Fruit fly (Drosophila melanogaster) whole organism, embryonic: ENCODE data around the gene CG13622.
A peak's percentile ranks its signal among the peaks of the same experiment; 100 is the strongest.

ENCODE experiments used
- Ada2b ChIP-seq: fragments of 200-800 bp; sonication (Bioruptor generic); IDR thresholded peaks from 2 replicates; pipeline ENCODE4 v1.3.6; 2022; ENCODE audit warnings: missing biosample characterization, missing genetic modification characterization
- BtbVII ChIP-seq: fragments of 200-800 bp; sonication (Bioruptor generic); optimal IDR thresholded peaks from 3 replicates; lab custom pipeline; 2017; ENCODE audit warnings: missing biosample characterization, mild to moderate bottlenecking, missing genetic modification characterization
- CG10959 ChIP-seq: fragments of 200-800 bp; sonication (Bioruptor generic); IDR thresholded peaks from 2 replicates; pipeline ENCODE4 v1.3.6; 2022; ENCODE audit warnings: missing biosample characterization, missing genetic modification characterization
- CG11398 ChIP-seq: fragments of 200-800 bp; sonication (Bioruptor generic); optimal IDR thresholded peaks from 2 replicates; lab custom pipeline; 2016; ENCODE audit warnings: missing biosample characterization, missing genetic modification characterization
- CG12104 ChIP-seq: fragments of 200-800 bp; sonication (Bioruptor generic); optimal IDR thresholded peaks from 3 replicates; lab custom pipeline; 2016; ENCODE audit warnings: missing biosample characterization, missing genetic modification characterization
- CG12942 ChIP-seq: fragments of 200-800 bp; sonication (Bioruptor generic); optimal IDR thresholded peaks from 3 replicates; lab custom pipeline; 2016; ENCODE audit warnings: missing biosample characterization, missing genetic modification characterization
- CG14667 ChIP-seq: fragments of 200-800 bp; sonication (Bioruptor generic); IDR thresholded peaks from 2 replicates; pipeline ENCODE4 v1.3.6; 2022; ENCODE audit warnings: missing biosample characterization, missing genetic modification characterization
- CG17912 ChIP-seq: fragments of 200-800 bp; sonication (Bioruptor generic); optimal IDR thresholded peaks from 2 replicates; lab custom pipeline; 2018; ENCODE audit warnings: missing biosample characterization, mild to moderate bottlenecking, missing genetic modification characterization
- CG1792 ChIP-seq: fragments of 200-800 bp; sonication (Bioruptor generic); optimal IDR thresholded peaks from 2 replicates; lab custom pipeline; 2016; ENCODE audit warnings: missing biosample characterization, missing genetic modification characterization
- CG18599 ChIP-seq: fragments of 200-800 bp; sonication (Bioruptor generic); optimal IDR thresholded peaks from 3 replicates; lab custom pipeline; 2017; ENCODE audit warnings: missing biosample characterization, missing genetic modification characterization, mild to moderate bottlenecking, moderate library complexity, missing genetic modification reagents
- CG3065 ChIP-seq: fragments of 200-800 bp; sonication (Bioruptor generic); optimal IDR thresholded peaks from 2 replicates; lab custom pipeline; 2016; ENCODE audit warnings: missing biosample characterization, missing genetic modification characterization
- CG31224 ChIP-seq: fragments of 200-800 bp; sonication (Bioruptor generic); IDR thresholded peaks from 2 replicates; pipeline ENCODE4 v1.3.6; 2022; ENCODE audit warnings: missing biosample characterization, missing genetic modification characterization
- CG31441 ChIP-seq: fragments of 200-800 bp; sonication (Bioruptor generic); IDR thresholded peaks from 2 replicates; pipeline ENCODE4 v1.3.6; 2022; ENCODE audit warnings: missing biosample characterization, missing genetic modification characterization
- CG3726 ChIP-seq: fragments of 200-800 bp; sonication (Bioruptor generic); IDR thresholded peaks from 3 replicates; pipeline ENCODE4, ENCODE4 v1.3.6; 2022; ENCODE audit warnings: missing biosample characterization, missing genetic modification characterization
- CG4282 ChIP-seq: fragments of 200-800 bp; sonication (Bioruptor generic); optimal IDR thresholded peaks from 2 replicates; lab custom pipeline; 2016; ENCODE audit warnings: missing biosample characterization, missing genetic modification characterization
- CG5180 ChIP-seq: fragments of 200-800 bp; sonication (Bioruptor generic); optimal IDR thresholded peaks from 3 replicates; lab custom pipeline; 2017; ENCODE audit warnings: missing biosample characterization, missing genetic modification characterization, mild to moderate bottlenecking, moderate library complexity, missing genetic modification reagents
- CG6654 ChIP-seq: fragments of 200-800 bp; sonication (Bioruptor generic); optimal IDR thresholded peaks from 2 replicates; lab custom pipeline; 2017; ENCODE audit warnings: missing biosample characterization, mild to moderate bottlenecking, missing genetic modification characterization
- CG7556 ChIP-seq: fragments of 200-800 bp; sonication (Bioruptor generic); optimal IDR thresholded peaks from 2 replicates; lab custom pipeline; 2017; ENCODE audit warnings: missing biosample characterization, mild to moderate bottlenecking, missing genetic modification characterization
- CG7987 ChIP-seq: fragments of 200-800 bp; sonication (Bioruptor generic); optimal IDR thresholded peaks from 2 replicates; lab custom pipeline; 2018; ENCODE audit warnings: missing biosample characterization, mild to moderate bottlenecking, missing genetic modification characterization, moderate library complexity
- CG8944 ChIP-seq: fragments of 200-800 bp; sonication (Bioruptor generic); optimal IDR thresholded peaks from 3 replicates; lab custom pipeline; 2016; ENCODE audit warnings: missing biosample characterization, missing genetic modification characterization
- D19A ChIP-seq: fragments of 200-800 bp; optimal IDR thresholded peaks from 3 replicates; lab custom pipeline; 2019; ENCODE audit warnings: missing biosample characterization, mild to moderate bottlenecking, missing genetic modification characterization, moderate library complexity
- Ets97D ChIP-seq: fragments of 200-800 bp; sonication (Bioruptor generic); optimal IDR thresholded peaks from 3 replicates; lab custom pipeline; 2016; ENCODE audit warnings: missing biosample characterization, missing genetic modification characterization
- Gsc ChIP-seq: fragments of 200-800 bp; sonication (Bioruptor generic); IDR thresholded peaks from 2 replicates; pipeline ENCODE4 v1.3.6; 2022; ENCODE audit warnings: missing biosample characterization, missing genetic modification characterization
- Hr39 ChIP-seq: fragments of >200 bp; optimal IDR thresholded peaks from 2 replicates; lab custom pipeline; 2017
- Lpt ChIP-seq: fragments of >200 bp; optimal IDR thresholded peaks from 2 replicates; lab custom pipeline; 2018; ENCODE audit warnings: missing biosample characterization, missing genetic modification characterization
- Meics ChIP-seq: fragments of 200-800 bp; sonication (Bioruptor generic); optimal IDR thresholded peaks from 2 replicates; lab custom pipeline; 2017; ENCODE audit warnings: missing biosample characterization, mild to moderate bottlenecking, missing genetic modification characterization
- NC2β ChIP-seq: fragments of 200-800 bp; sonication (Bioruptor generic); optimal IDR thresholded peaks from 2 replicates; lab custom pipeline; 2016; ENCODE audit warnings: missing biosample characterization, missing genetic modification characterization
- Neu2 ChIP-seq: fragments of 200-800 bp; sonication (Bioruptor generic); optimal IDR thresholded peaks from 3 replicates; lab custom pipeline; 2016; ENCODE audit warnings: missing biosample characterization, missing genetic modification characterization, borderline replicate concordance
- Optix ChIP-seq: fragments of 200-800 bp; sonication (Bioruptor generic); IDR thresholded peaks from 3 replicates; pipeline ENCODE4 v1.3.6; 2022; ENCODE audit warnings: missing biosample characterization, missing genetic modification characterization
- Six4 ChIP-seq: fragments of 200-800 bp; sonication (Bioruptor generic); optimal IDR thresholded peaks from 2 replicates; lab custom pipeline; 2016; ENCODE audit warnings: missing biosample characterization, missing genetic modification characterization
- Sry-β ChIP-seq: fragments of 200-800 bp; sonication (Bioruptor generic); optimal IDR thresholded peaks from 2 replicates; lab custom pipeline; 2018; ENCODE audit warnings: missing biosample characterization, mild to moderate bottlenecking, missing genetic modification characterization, moderate library complexity
- Vsx1 ChIP-seq: fragments of 200-800 bp; sonication (Bioruptor generic); optimal IDR thresholded peaks from 2 replicates; lab custom pipeline; 2017; ENCODE audit warnings: missing biosample characterization, mild to moderate bottlenecking, missing genetic modification characterization, missing genetic modification reagents
- br ChIP-seq: fragments of >200 bp; optimal IDR thresholded peaks from 2 replicates; lab custom pipeline; 2017
- crol ChIP-seq: fragments of 200-800 bp; sonication (Bioruptor generic); IDR thresholded peaks from 2 replicates; pipeline ENCODE4 v1.3.6; 2022; ENCODE audit warnings: missing biosample characterization, missing genetic modification characterization
- dm ChIP-seq: fragments of 200-800 bp; sonication (Bioruptor generic); optimal IDR thresholded peaks from 3 replicates; lab custom pipeline; 2016; ENCODE audit warnings: missing biosample characterization, missing genetic modification characterization
- dpn ChIP-seq, 2 experiments: fragments of 200-800 bp; sonication (Bioruptor generic); optimal IDR thresholded peaks; 3 replicates each; lab custom pipeline; 2016; ENCODE audit warnings: missing biosample characterization in 2 of 2, missing genetic modification characterization in 2 of 2
- eyg ChIP-seq: fragments of 200-800 bp; sonication (Bioruptor generic); optimal IDR thresholded peaks from 3 replicates; lab custom pipeline; 2016; ENCODE audit warnings: missing biosample characterization, missing genetic modification characterization
- gem ChIP-seq: fragments of 200-800 bp; sonication (Bioruptor generic); optimal IDR thresholded peaks from 2 replicates; lab custom pipeline; 2019; ENCODE audit warnings: missing biosample characterization, mild to moderate bottlenecking, missing genetic modification characterization, moderate library complexity
- jumu ChIP-seq: fragments of 200-800 bp; sonication (Bioruptor generic); optimal IDR thresholded peaks from 3 replicates; lab custom pipeline; 2016; ENCODE audit warnings: missing biosample characterization, missing genetic modification characterization
- lab ChIP-seq: fragments of 200-800 bp; sonication (Bioruptor generic); optimal IDR thresholded peaks from 3 replicates; lab custom pipeline; 2017; ENCODE audit warnings: missing biosample characterization, missing genetic modification characterization, mild to moderate bottlenecking, moderate library complexity, missing genetic modification reagents
- nerfin-2 ChIP-seq: fragments of 200-800 bp; sonication (Bioruptor generic); IDR thresholded peaks from 2 replicates; pipeline ENCODE4 v1.3.6; 2022; ENCODE audit warnings: missing biosample characterization, missing genetic modification characterization; ENCODE audit not compliant: partially characterized antibody
- oc ChIP-seq: fragments of 200-800 bp; sonication (Bioruptor generic); optimal IDR thresholded peaks from 2 replicates; lab custom pipeline; 2018; ENCODE audit warnings: missing biosample characterization, mild to moderate bottlenecking, missing genetic modification characterization, moderate library complexity
- p53 ChIP-seq: fragments of 200-800 bp; sonication (Bioruptor generic); optimal IDR thresholded peaks from 2 replicates; lab custom pipeline; 2016; ENCODE audit warnings: missing biosample characterization, missing genetic modification characterization
- peb ChIP-seq: fragments of 200-800 bp; sonication (Bioruptor generic); IDR thresholded peaks from 2 replicates; pipeline ENCODE4 v1.3.6; 2022; ENCODE audit warnings: missing biosample characterization, missing genetic modification characterization
- pita ChIP-seq: fragments of 200-800 bp; sonication (Bioruptor generic); optimal IDR thresholded peaks from 2 replicates; lab custom pipeline; 2017; ENCODE audit warnings: missing biosample characterization, mild to moderate bottlenecking, missing genetic modification characterization
- pum ChIP-seq: fragments of 200-800 bp; sonication (Bioruptor generic); optimal IDR thresholded peaks from 2 replicates; lab custom pipeline; 2016; ENCODE audit warnings: missing biosample characterization, missing genetic modification characterization
- repo ChIP-seq: fragments of 200-800 bp; sonication (Bioruptor generic); optimal IDR thresholded peaks from 2 replicates; lab custom pipeline; 2016; ENCODE audit warnings: missing biosample characterization, missing genetic modification characterization
- salm ChIP-seq: fragments of 200-800 bp; sonication (Bioruptor generic); optimal IDR thresholded peaks from 2 replicates; lab custom pipeline; 2018; ENCODE audit warnings: missing biosample characterization, mild to moderate bottlenecking, missing genetic modification characterization
- sim ChIP-seq: fragments of 200-800 bp; sonication (Bioruptor generic); IDR thresholded peaks from 2 replicates; pipeline ENCODE4 v1.3.6; 2022; ENCODE audit warnings: missing biosample characterization, missing genetic modification characterization
- slp2 ChIP-seq: fragments of 200-800 bp; sonication (Bioruptor generic); optimal IDR thresholded peaks from 2 replicates; lab custom pipeline; 2016; ENCODE audit warnings: missing biosample characterization, missing genetic modification characterization
- tna ChIP-seq: fragments of 200-800 bp; sonication (Bioruptor generic); IDR thresholded peaks from 2 replicates; pipeline ENCODE4 v1.3.6; 2022; ENCODE audit warnings: missing biosample characterization, missing genetic modification characterization; ENCODE audit not compliant: partially characterized antibody
- tx ChIP-seq: fragments of 200-800 bp; sonication (Bioruptor generic); optimal IDR thresholded peaks from 2 replicates; lab custom pipeline; 2016; ENCODE audit warnings: missing biosample characterization, missing genetic modification characterization
- zf30C ChIP-seq: fragments of 200-800 bp; sonication (Bioruptor generic); optimal IDR thresholded peaks from 3 replicates; lab custom pipeline; 2018; ENCODE audit warnings: missing biosample characterization, mild to moderate bottlenecking, missing genetic modification characterization

CG13622 gene

DNA sequence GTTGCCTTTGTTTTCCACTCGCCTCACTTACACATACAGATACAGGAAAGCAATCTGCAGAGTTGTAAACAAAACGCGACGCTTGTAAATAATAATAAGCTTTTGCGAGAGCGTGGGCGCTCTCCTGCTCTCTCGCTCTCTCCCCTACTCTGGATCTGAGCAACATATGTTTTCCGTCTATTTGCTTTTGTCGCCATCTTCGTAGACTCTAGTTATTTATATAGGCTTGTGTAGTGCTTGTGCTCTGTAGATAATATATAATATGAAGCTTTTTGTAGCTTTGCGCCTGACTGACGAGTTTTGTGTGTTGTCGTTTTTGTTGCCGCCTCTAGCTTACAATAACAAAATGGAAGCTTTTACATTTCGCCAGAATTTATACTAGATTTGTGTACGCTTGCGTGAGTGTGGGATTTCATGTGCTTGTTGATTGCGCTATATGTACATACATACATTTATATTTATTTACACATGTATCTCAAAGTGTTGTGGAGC, 42.3 kb upstream of the CG13622 start (continued):
- TF ChIP-seq nerfin-2 (no peak), Six4 (GFP tag; lab: Kevin White, UChicago) (no peak), CG6654 (GFP tag; lab: Kevin White, UChicago) (no peak), BtbVII (GFP tag; lab: Kevin White, UChicago) (peak; percentile 84), peb (GFP tag; lab: Robert Waterston, UW) (no peak), CG8944 (GFP tag; lab: Kevin White, UChicago) (no peak), Optix (no peak), CG12942 (peak; percentile 13), Meics (GFP tag; lab: Kevin White, UChicago) (peak; percentile 27), p53 (no peak), crol (GFP tag; lab: Robert Waterston, UW) (peak; percentile 57; the same call in 1 of the 2 replicates), CG4282 (GFP tag; lab: Kevin White, UChicago) (no peak), tx (GFP tag; lab: Kevin White, UChicago) (no peak), sim (GFP tag; lab: Robert Waterston, UW) (no peak), Lpt (GFP tag; lab: Kevin White, UChicago) (no peak), CG14667 (GFP tag; lab: Robert Waterston, UW) (no peak), CG10959 (GFP tag; lab: Robert Waterston, UW) (no peak), dm (no peak), Vsx1 (GFP tag; lab: Kevin White, UChicago) (peak; percentile 70), tna (GFP tag; lab: Robert Waterston, UW) (no peak), slp2 (GFP tag; lab: Kevin White, UChicago) (no peak), CG3065 (GFP tag; lab: Kevin White, UChicago) (no peak), CG5180 (peak; percentile 11), CG1792 (GFP tag; lab: Kevin White, UChicago) (no peak), CG31441 (GFP tag; lab: Robert Waterston, UW) (no peak), CG3726 (no peak; the same call in 2 of the 3 replicates), CG7987 (GFP tag; lab: Kevin White, UChicago) (peak; percentile 88), br (no peak), dpn (GFP tag; optimal IDR thresholded peaks at IDR 0.05; lab: Kevin White, UChicago) (no peak), CG12104 (GFP tag; lab: Kevin White, UChicago) (peak; percentile 47), repo (GFP tag; lab: Kevin White, UChicago) (no peak), CG11398 (peak; percentile 42), CG17912 (GFP tag; lab: Kevin White, UChicago) (peak; percentile 37), pum (GFP tag; lab: Kevin White, UChicago) (no peak), Neu2 (GFP tag; lab: Kevin White, UChicago) (no peak), oc (peak; percentile 56), jumu (GFP tag; lab: Kevin White, UChicago) (no peak), Hr39 (lab: Kevin White, UChicago) (no peak), lab (peak; percentile 89), gem (tag; lab: Kevin White, UChicago) (peak; percentile 45), CG7556 (GFP tag; lab: Kevin White, UChicago) (peak; percentile 44), zf30C (GFP tag; lab: Kevin White, UChicago) (peak; percentile 41), Ets97D (GFP tag; lab: Kevin White, UChicago) (peak; percentile 22), CG18599 (GFP tag; lab: Kevin White, UChicago) (peak; percentile 83), pita (no peak), Ada2b (GFP tag; lab: Robert Waterston, UW) (no peak), D19A (tag; lab: Kevin White, UChicago) (peak; percentile 20), Gsc (no peak), Sry-β (no peak), eyg (GFP tag; lab: Kevin White, UChicago) (no peak), salm (peak; percentile 66), NC2β (GFP tag; lab: Kevin White, UChicago) (peak; percentile 48), CG31224 (GFP tag; lab: Robert Waterston, UW) (no peak)
